Worm (Caenorhabditis elegans): ENCODE data around the gene C07D10.5.

Gene C07D10.5

DNA sequence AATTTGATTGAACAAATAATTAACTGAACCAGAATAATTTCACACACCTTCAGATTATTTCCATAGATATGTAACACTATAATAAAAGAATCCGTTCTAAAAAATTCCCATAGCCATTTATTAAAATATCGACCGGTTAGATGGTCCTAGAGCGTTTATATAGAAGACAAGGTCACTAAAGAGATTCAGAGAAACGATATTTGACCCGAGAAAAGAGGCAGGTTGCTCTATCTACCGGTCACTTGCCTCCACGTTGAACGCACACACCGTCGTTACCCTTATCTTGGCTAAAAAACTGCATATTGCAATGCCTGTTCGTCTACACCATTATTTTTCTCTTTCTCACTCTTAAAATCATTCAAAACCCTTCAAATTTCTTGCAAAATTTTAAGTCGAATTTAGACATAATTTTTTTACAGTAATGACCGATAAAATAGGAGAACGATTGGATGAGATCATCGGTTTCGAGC lies at the start of gene C07D10.5:
Gene C07D10.5 (plus strand): TSS at position 420 of the 470 bp plus-strand sequence.
- no peak for TF ChIP-seq pqm-1 (tag; optimal IDR thresholded peaks at IDR 0.05)
- no peak for TF ChIP-seq T23F11.4 (GFP tag; optimal IDR thresholded peaks at IDR 0.05)

DNA sequence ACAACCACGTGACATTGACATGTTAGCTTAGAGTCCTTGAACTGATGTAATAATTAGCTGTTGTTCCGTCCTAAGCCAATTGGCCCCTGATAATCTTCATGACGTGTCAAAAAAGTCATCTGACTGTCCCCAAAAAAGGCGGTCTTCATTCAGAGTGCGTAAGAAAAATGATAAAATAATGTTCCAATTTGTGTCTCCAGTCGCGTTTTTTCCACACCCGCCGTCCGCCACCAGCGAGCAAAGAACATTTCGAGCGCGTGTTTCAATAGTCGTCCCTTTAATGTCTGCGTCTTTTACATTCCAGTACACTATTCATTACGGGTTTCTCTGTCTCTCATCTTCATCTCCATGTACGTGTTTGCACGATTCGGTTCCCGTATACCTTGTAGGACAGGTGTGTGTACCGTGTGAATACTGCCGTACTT lies 43.9 kb upstream of the C07D10.5 start:
- TF ChIP-seq hlh-30 (tag; optimal IDR thresholded peaks at IDR 0.05; ENCODE audit: insufficient read depth): peak; percentile 63
- TF ChIP-seq dve-1 (tag; optimal IDR thresholded peaks at IDR 0.05): peak; percentile 7
- TF ChIP-seq odd-2 (tag; optimal IDR thresholded peaks at IDR 0.05): no peak
- peak; percentile 17 for TF ChIP-seq ceh-31 (tag; optimal IDR thresholded peaks at IDR 0.05)
- no peak for TF ChIP-seq ceh-6 (GFP tag; optimal IDR thresholded peaks at IDR 0.05)
- peak; percentile 36 for TF ChIP-seq elt-2 (tag; optimal IDR thresholded peaks at IDR 0.05)
- peak; percentile 3 for TF ChIP-seq nfya-1 (tag; optimal IDR thresholded peaks at IDR 0.05)
- TF ChIP-seq tbx-2 (tag; optimal IDR thresholded peaks at IDR 0.05): peak; percentile 58
- peak; percentile 15 for TF ChIP-seq ceh-18 (tag; optimal IDR thresholded peaks at IDR 0.05)

DNA sequence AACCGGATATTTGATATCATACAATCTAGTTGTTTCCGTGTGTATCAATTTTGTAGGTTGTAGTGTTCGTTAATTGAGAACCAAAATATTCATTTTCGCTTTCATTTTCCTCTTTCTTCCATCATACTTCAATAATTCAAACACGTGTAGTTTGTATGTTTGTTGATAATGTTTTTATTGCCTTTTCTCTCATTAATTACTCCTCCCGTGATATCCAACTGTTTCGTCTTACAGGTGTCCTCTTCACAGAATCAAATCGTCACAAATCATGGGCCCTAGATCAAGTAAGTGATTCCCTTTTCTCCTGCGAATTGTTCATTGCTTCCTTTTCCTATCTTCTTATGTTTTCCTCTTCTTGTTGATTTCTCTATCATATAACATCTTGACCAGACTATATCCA lies 42.4 kb upstream of the C07D10.5 start, which contains the start of gene nhr-21:
Gene nhr-21 (plus strand): TSS at position 235 of the 400 bp plus-strand sequence.
- TF ChIP-seq pqm-1 (tag; optimal IDR thresholded peaks at IDR 0.05) (no peak), eyg-1 (tag; optimal IDR thresholded peaks at IDR 0.05) (no peak), ceh-31 (tag; optimal IDR thresholded peaks at IDR 0.05) (no peak), ceh-24 (tag; optimal IDR thresholded peaks at IDR 0.05) (no peak), nfya-1 (tag; optimal IDR thresholded peaks at IDR 0.05) (no peak), ceh-30 (tag; optimal IDR thresholded peaks at IDR 0.05) (no peak), pag-3 (tag; optimal IDR thresholded peaks at IDR 0.05; ENCODE audit: borderline replicate concordance) (no peak), fax-1 (tag; optimal IDR thresholded peaks at IDR 0.05) (no peak)

DNA sequence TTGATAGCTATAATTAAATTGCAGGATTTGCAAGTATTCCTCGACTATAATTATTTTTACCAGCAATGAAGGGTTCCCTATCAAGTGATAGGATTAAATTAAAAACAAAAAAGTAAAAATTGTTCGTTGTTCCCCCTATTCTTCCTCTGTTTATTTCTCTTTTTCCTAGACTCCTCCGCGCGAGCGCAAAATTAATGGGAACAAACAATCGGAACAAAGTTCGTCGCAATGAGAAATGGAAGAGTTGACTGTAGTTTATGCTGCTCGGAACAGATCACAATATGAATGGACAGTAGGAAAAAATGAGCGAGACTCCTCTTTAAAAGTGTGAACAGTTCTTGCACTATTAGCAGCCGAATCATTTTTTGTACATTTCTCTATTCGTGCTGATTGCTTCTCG lies 40.7 kb upstream of the C07D10.5 start:
- TF ChIP-seq nhr-11 (tag; optimal IDR thresholded peaks at IDR 0.05): no peak
- TF ChIP-seq lim-6 (tag; optimal IDR thresholded peaks at IDR 0.05): no peak
- no peak for TF ChIP-seq tbx-7 (tag; optimal IDR thresholded peaks at IDR 0.05)
- no peak for TF ChIP-seq ttx-3 (tag; optimal IDR thresholded peaks at IDR 0.05)
- no peak for TF ChIP-seq unc-55 (GFP tag; optimal IDR thresholded peaks at IDR 0.05)
- TF ChIP-seq C08G9.2 (tag; optimal IDR thresholded peaks at IDR 0.05): no peak
- no peak for TF ChIP-seq hlh-30 (tag; optimal IDR thresholded peaks at IDR 0.05; ENCODE audit: insufficient read depth)
- TF ChIP-seq ref-2 (tag; optimal IDR thresholded peaks at IDR 0.05): no peak
- TF ChIP-seq F13H6.1 (tag; optimal IDR thresholded peaks at IDR 0.05): no peak
- no peak for TF ChIP-seq pros-1 (tag; optimal IDR thresholded peaks at IDR 0.05)
- no peak for TF ChIP-seq syd-9 (tag; optimal IDR thresholded peaks at IDR 0.05)
- no peak for TF ChIP-seq ceh-18 (tag; optimal IDR thresholded peaks at IDR 0.05)
- no peak for TF ChIP-seq sdc-2 (tag; optimal IDR thresholded peaks at IDR 0.05)

DNA sequence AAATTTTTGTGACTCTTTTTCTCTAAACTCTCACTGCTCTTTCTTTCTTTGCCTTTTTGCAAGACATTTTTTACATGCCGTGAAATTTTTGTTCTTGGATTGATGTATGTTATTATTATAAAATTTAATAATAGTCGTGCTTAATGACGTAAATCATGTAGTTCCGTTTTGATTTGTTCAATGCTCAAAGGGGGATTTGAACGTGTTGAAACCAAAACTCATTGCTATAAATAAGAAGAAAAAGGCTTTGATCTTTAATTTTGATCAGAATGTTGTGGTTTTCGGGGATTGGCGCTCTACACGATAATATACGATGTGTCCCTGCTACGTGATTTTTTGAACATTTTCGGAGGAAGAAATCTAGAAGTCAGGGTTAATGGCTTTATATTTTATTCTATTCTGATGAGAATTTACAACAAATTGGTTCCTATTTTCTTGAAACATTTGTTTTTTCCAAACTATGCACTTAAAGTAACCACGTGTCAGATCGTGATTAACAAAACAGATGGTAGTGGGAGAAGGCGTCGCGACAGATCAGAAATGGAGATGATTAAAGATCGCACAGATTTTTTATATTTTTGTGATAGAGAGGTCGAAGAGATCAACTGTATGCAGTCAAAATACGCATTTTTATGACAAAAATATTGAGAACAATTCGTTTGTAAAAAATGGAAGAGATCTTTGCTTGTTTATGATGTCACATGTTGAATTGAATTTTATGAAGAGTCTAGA lies 39.6 kb upstream of the C07D10.5 start:
- no peak for TF ChIP-seq hlh-15 (tag; optimal IDR thresholded peaks at IDR 0.05)
- no peak for TF ChIP-seq npax-4 (tag; optimal IDR thresholded peaks at IDR 0.05)
- TF ChIP-seq ceh-14 (tag; optimal IDR thresholded peaks at IDR 0.05): no peak
- no peak for TF ChIP-seq fax-1 (tag; optimal IDR thresholded peaks at IDR 0.05)
- TF ChIP-seq elt-2 (tag; optimal IDR thresholded peaks at IDR 0.05): no peak
- no peak for TF ChIP-seq ttx-3 (tag; optimal IDR thresholded peaks at IDR 0.05)
- no peak for TF ChIP-seq T23F11.4 (GFP tag; optimal IDR thresholded peaks at IDR 0.05)
- TF ChIP-seq dmd-4 (tag; optimal IDR thresholded peaks at IDR 0.05; ENCODE audit: borderline replicate concordance): no peak
- no peak for TF ChIP-seq ceh-9 (tag; optimal IDR thresholded peaks at IDR 0.05)
- no peak for TF ChIP-seq lin-11 (tag; optimal IDR thresholded peaks at IDR 0.05)
- no peak for TF ChIP-seq ref-2 (tag; optimal IDR thresholded peaks at IDR 0.05)
- no peak for TF ChIP-seq C38D4.7 (GFP tag; optimal IDR thresholded peaks at IDR 0.05)
- TF ChIP-seq nhr-11 (tag; optimal IDR thresholded peaks at IDR 0.05): no peak
- no peak for TF ChIP-seq hlh-6 (tag; optimal IDR thresholded peaks at IDR 0.05)
- no peak for TF ChIP-seq unc-3 (GFP tag; conservative IDR thresholded peaks at IDR 0.05)
- no peak for TF ChIP-seq unc-3 (tag; optimal IDR thresholded peaks at IDR 0.05)

Measured in whole organism, late embryonic.